Worm (Caenorhabditis elegans): ENCODE data around the gene Y62H9A.12.
A peak's percentile ranks its signal among the peaks of the same experiment; 100 is the strongest.

Y62H9A.12 gene

DNA sequence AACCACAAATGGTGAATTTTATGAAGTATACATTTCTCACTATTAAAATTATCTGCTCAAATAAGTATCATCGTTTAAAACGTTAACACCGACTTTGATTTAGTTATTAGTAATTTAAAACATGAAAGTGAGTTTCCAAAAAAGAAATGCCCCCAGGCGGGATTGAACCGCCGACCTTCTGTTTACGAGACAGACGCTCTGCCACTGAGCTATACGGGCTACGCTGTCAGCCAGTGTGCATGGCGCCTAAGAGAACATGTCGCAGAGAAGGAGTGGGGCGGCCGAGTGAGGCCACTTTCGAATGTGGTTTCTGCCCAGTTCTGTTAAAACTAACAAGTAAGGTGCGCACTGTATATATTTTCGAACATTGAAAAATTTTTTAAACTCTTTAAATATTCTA, 21.0 kb downstream of the Y62H9A.12 start (continued):
- TF ChIP-seq fkh-10 (GFP tag; optimal IDR thresholded peaks at IDR 0.05) (no peak), tbx-2 (tag; optimal IDR thresholded peaks at IDR 0.05) (peak; percentile 54), rnt-1 (tag; optimal IDR thresholded peaks at IDR 0.05) (peak; percentile 18), lin-11 (tag; optimal IDR thresholded peaks at IDR 0.05) (peak; percentile 44), sdc-2 (tag; optimal IDR thresholded peaks at IDR 0.05) (peak; percentile 96), nhr-11 (tag; optimal IDR thresholded peaks at IDR 0.05) (no peak), ceh-19 (GFP tag; optimal IDR thresholded peaks at IDR 0.05) (peak; percentile 60), sox-2 (GFP tag; IDR thresholded peaks at IDR 0.05) (peak; percentile 33; the same call in 1 of the 2 replicates), pha-4 (tag; optimal IDR thresholded peaks at IDR 0.05) (no peak), nhr-232 (tag; optimal IDR thresholded peaks at IDR 0.05) (peak; percentile 23), unc-42 (tag; optimal IDR thresholded peaks at IDR 0.05) (peak; percentile 25), elt-4 (tag; optimal IDR thresholded peaks at IDR 0.05) (no peak), K02D7.2 (tag; optimal IDR thresholded peaks at IDR 0.05) (no peak), hlh-15 (tag; optimal IDR thresholded peaks at IDR 0.05) (peak; percentile 21), ceh-2 (tag; optimal IDR thresholded peaks at IDR 0.05) (peak; percentile 49), ceh-31 (tag; optimal IDR thresholded peaks at IDR 0.05) (peak; percentile 52), ceh-45 (GFP tag; IDR thresholded peaks at IDR 0.05) (no peak), ets-4 (tag; optimal IDR thresholded peaks at IDR 0.05) (peak; percentile 2), T23F11.4 (GFP tag; optimal IDR thresholded peaks at IDR 0.05) (peak; percentile 15), ttx-3 (tag; optimal IDR thresholded peaks at IDR 0.05) (peak; percentile 1), nfya-1 (tag; optimal IDR thresholded peaks at IDR 0.05) (no peak), ztf-16 (tag; optimal IDR thresholded peaks at IDR 0.05) (peak; percentile 51), lim-6 (tag; optimal IDR thresholded peaks at IDR 0.05) (no peak), hlh-8 (tag; optimal IDR thresholded peaks at IDR 0.05) (peak; percentile 8), pax-1 (tag; optimal IDR thresholded peaks at IDR 0.05) (no peak), pros-1 (tag; optimal IDR thresholded peaks at IDR 0.05) (no peak), ceh-6 (GFP tag; optimal IDR thresholded peaks at IDR 0.05) (peak; percentile 67), hlh-6 (tag; optimal IDR thresholded peaks at IDR 0.05) (peak; percentile 74), ceh-9 (tag; optimal IDR thresholded peaks at IDR 0.05) (no peak), unc-55 (GFP tag; optimal IDR thresholded peaks at IDR 0.05) (no peak), pag-3 (tag; optimal IDR thresholded peaks at IDR 0.05; ENCODE audit: borderline replicate concordance) (no peak), dve-1 (tag; optimal IDR thresholded peaks at IDR 0.05) (peak; percentile 21), npax-4 (tag; optimal IDR thresholded peaks at IDR 0.05) (peak; percentile 50)

DNA sequence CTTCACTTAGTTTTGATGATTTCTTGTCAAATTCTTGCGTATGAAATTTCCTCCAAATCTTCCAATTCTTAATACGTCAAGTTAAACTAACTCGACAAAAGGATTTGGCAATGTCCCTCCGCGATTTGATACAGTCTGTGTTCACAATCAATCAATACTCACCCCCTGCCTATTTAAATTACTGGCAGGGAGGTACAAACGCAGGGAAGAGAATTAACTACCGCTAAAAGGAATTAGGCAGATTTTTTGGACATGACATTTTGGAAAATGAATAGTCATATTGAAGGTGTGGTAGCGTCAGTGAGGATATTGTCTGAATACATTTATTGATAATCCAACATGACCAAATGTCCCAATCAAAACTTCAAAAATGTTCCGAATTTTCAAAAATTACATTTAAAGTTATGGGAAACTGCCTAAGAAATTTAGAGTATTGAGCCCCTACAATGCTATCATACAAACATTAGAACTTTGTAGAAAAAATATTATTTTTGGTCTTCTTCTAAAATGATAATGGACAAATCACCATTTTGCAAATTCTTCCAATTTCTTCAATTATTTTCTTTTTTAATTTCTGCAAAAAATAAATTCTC, 23.5 kb downstream of the Y62H9A.12 start:
- TF ChIP-seq sox-2 (GFP tag; IDR thresholded peaks at IDR 0.05) (peak; percentile 46), C38D4.7 (GFP tag; optimal IDR thresholded peaks at IDR 0.05) (no peak), madf-2 (tag; optimal IDR thresholded peaks at IDR 0.05) (peak; percentile 73), ref-2 (tag; optimal IDR thresholded peaks at IDR 0.05) (peak; percentile 81), F13H6.1 (tag; optimal IDR thresholded peaks at IDR 0.05) (peak; percentile 70), ahr-1 (tag; optimal IDR thresholded peaks at IDR 0.05) (no peak), pax-1 (tag; optimal IDR thresholded peaks at IDR 0.05) (peak; percentile 92), hlh-15 (tag; optimal IDR thresholded peaks at IDR 0.05) (peak; percentile 44), tbx-2 (tag; optimal IDR thresholded peaks at IDR 0.05) (peak; percentile 89), ceh-48 (tag; optimal IDR thresholded peaks at IDR 0.05) (peak; percentile 79), pros-1 (tag; optimal IDR thresholded peaks at IDR 0.05) (peak; percentile 97), hlh-30 (tag; optimal IDR thresholded peaks at IDR 0.05; ENCODE audit: insufficient read depth) (peak; percentile 73), nhr-232 (tag; optimal IDR thresholded peaks at IDR 0.05) (no peak), rnt-1 (tag; optimal IDR thresholded peaks at IDR 0.05) (peak; percentile 94), ceh-6 (GFP tag; optimal IDR thresholded peaks at IDR 0.05) (peak; percentile 66), dmd-4 (tag; optimal IDR thresholded peaks at IDR 0.05; ENCODE audit: borderline replicate concordance) (peak; percentile 31), nfya-1 (tag; optimal IDR thresholded peaks at IDR 0.05) (no peak), fkh-10 (GFP tag; optimal IDR thresholded peaks at IDR 0.05) (peak; percentile 57), dve-1 (tag; optimal IDR thresholded peaks at IDR 0.05) (peak; percentile 98), gmeb-2 (tag; optimal IDR thresholded peaks at IDR 0.05) (peak; percentile 66), T23F11.4 (GFP tag; optimal IDR thresholded peaks at IDR 0.05) (peak; percentile 1), pha-2 (tag; optimal IDR thresholded peaks at IDR 0.05) (no peak), ets-4 (tag; optimal IDR thresholded peaks at IDR 0.05) (peak; percentile 18), pqm-1 (tag; optimal IDR thresholded peaks at IDR 0.05) (peak; percentile 85), ceh-18 (tag; optimal IDR thresholded peaks at IDR 0.05) (peak; percentile 96), tbx-7 (tag; optimal IDR thresholded peaks at IDR 0.05) (peak; percentile 50), ceh-22 (tag; optimal IDR thresholded peaks at IDR 0.05) (peak; percentile 13), pha-4 (tag; optimal IDR thresholded peaks at IDR 0.05) (no peak), K09A11.1 (tag; optimal IDR thresholded peaks at IDR 0.05; ENCODE audit: insufficient read depth) (peak; percentile 87), lin-11 (tag; optimal IDR thresholded peaks at IDR 0.05) (no peak), pag-3 (tag; optimal IDR thresholded peaks at IDR 0.05; ENCODE audit: borderline replicate concordance) (no peak), ceh-9 (tag; optimal IDR thresholded peaks at IDR 0.05) (no peak), ceh-14 (tag; optimal IDR thresholded peaks at IDR 0.05) (peak; percentile 52)

Data from whole organism, late embryonic.